Fruit fly (Drosophila melanogaster): Measurements from ENCODE around the gene cv-d.

The cv-d gene

dm6 chr3R:15853347-15853746 is at the start of gene cv-d:
TSS of gene cv-d (minus strand) at chr3R:15853581.
- TF ChIP-seq Clk (GFP tag; optimal IDR thresholded peaks at IDR 0.05) (no peak), CG33017 (tag; optimal IDR thresholded peaks at IDR 0.05) (no peak), CG1620 (GFP tag; optimal IDR thresholded peaks at IDR 0.05) (no peak), Mnt (GFP tag; optimal IDR thresholded peaks at IDR 0.05) (no peak), cic (GFP tag; optimal IDR thresholded peaks at IDR 0.05) (peak; percentile 57)

- TF ChIP-seq pad (GFP tag; optimal IDR thresholded peaks at IDR 0.05): peak; percentile 89
- peak; percentile 70 for TF ChIP-seq ovo (GFP tag; optimal IDR thresholded peaks at IDR 0.05)
These were observed 47.8 kb upstream of the cv-d start for dm6 chr3R:15901097-15901709.

- TF ChIP-seq CG14711 (tag; optimal IDR thresholded peaks at IDR 0.05): peak; percentile 10
- peak; percentile 12 for TF ChIP-seq toe (GFP tag; optimal IDR thresholded peaks at IDR 0.05)
- peak; percentile 32 for TF ChIP-seq Hr96 (GFP tag; optimal IDR thresholded peaks at IDR 0.05)
- no peak for TF ChIP-seq CG11617 (GFP tag; optimal IDR thresholded peaks at IDR 0.05)
- TF ChIP-seq Mnt (GFP tag; optimal IDR thresholded peaks at IDR 0.05): no peak
- TF ChIP-seq bab1 (GFP tag; optimal IDR thresholded peaks at IDR 0.05): no peak
- TF ChIP-seq Clk (GFP tag; optimal IDR thresholded peaks at IDR 0.05): no peak
- TF ChIP-seq kay (GFP tag; ENCODE audit: borderline replicate concordance): no peak
- no peak for TF ChIP-seq Crg-1 (GFP tag; optimal IDR thresholded peaks at IDR 0.05)
- peak; percentile 19 for TF ChIP-seq CG7101 (tag; optimal IDR thresholded peaks at IDR 0.05)
- TF ChIP-seq tj (GFP tag; optimal IDR thresholded peaks at IDR 0.05): no peak
- no peak for TF ChIP-seq CG1620 (GFP tag; optimal IDR thresholded peaks at IDR 0.05)
- TF ChIP-seq pad (GFP tag; optimal IDR thresholded peaks at IDR 0.05): no peak
- peak; percentile 14 for TF ChIP-seq CG12768 (GFP tag; optimal IDR thresholded peaks at IDR 0.05)
- no peak for TF ChIP-seq ovo (GFP tag; optimal IDR thresholded peaks at IDR 0.05)
- TF ChIP-seq CG7045 (GFP tag; optimal IDR thresholded peaks at IDR 0.05): peak; percentile 68
- no peak for TF ChIP-seq cnc (optimal IDR thresholded peaks at IDR 0.05)
- peak; percentile 44 for TF ChIP-seq CG33017 (tag; optimal IDR thresholded peaks at IDR 0.05)
- TF ChIP-seq cic (GFP tag; optimal IDR thresholded peaks at IDR 0.05): no peak
- TF ChIP-seq CG5204 (GFP tag; optimal IDR thresholded peaks at IDR 0.05): peak; percentile 53
These were observed 46.3 kb upstream of the cv-d start for dm6 chr3R:15899650-15900049.

dm6 chr3R:15898302-15898701 is 44.9 kb upstream of the cv-d start:
- TF ChIP-seq CG14711 (tag; optimal IDR thresholded peaks at IDR 0.05) (peak; percentile 32), CG5204 (GFP tag; optimal IDR thresholded peaks at IDR 0.05) (peak; percentile 18), CG7045 (GFP tag; optimal IDR thresholded peaks at IDR 0.05) (peak; percentile 36), kay (GFP tag; ENCODE audit: borderline replicate concordance) (no peak), CG7101 (tag; optimal IDR thresholded peaks at IDR 0.05) (peak; percentile 63), Hr96 (GFP tag; optimal IDR thresholded peaks at IDR 0.05) (no peak), CG12768 (GFP tag; optimal IDR thresholded peaks at IDR 0.05) (peak; percentile 61), CG11617 (GFP tag; optimal IDR thresholded peaks at IDR 0.05) (peak; percentile 37), Mnt (GFP tag; optimal IDR thresholded peaks at IDR 0.05) (no peak), toe (GFP tag; optimal IDR thresholded peaks at IDR 0.05) (peak; percentile 38), cic (GFP tag; optimal IDR thresholded peaks at IDR 0.05) (no peak), CG33017 (tag; optimal IDR thresholded peaks at IDR 0.05) (peak; percentile 64)

- TF ChIP-seq cic (GFP tag; optimal IDR thresholded peaks at IDR 0.05): no peak
- TF ChIP-seq pad (GFP tag; optimal IDR thresholded peaks at IDR 0.05): no peak
These were observed 42.6 kb upstream of the cv-d start, which contains the start of gene CG14877 for dm6 chr3R:15895978-15896377. TSS of gene CG14877 (minus strand) at chr3R:15896078.

- TF ChIP-seq kay (GFP tag; ENCODE audit: borderline replicate concordance) (peak; percentile 67), CG14711 (tag; optimal IDR thresholded peaks at IDR 0.05) (no peak)
These were observed 37.9 kb upstream of the cv-d start for dm6 chr3R:15891188-15891820.

- peak; percentile 31 for TF ChIP-seq tj (GFP tag; optimal IDR thresholded peaks at IDR 0.05)
- peak; percentile 12 for TF ChIP-seq Mnt (GFP tag; optimal IDR thresholded peaks at IDR 0.05)
- TF ChIP-seq CG12768 (GFP tag; optimal IDR thresholded peaks at IDR 0.05): no peak
These were observed 22.2 kb upstream of the cv-d start, which contains the start of gene CG31183 for dm6 chr3R:15875611-15876010. TSS of gene CG31183 (minus strand) at chr3R:15875939.
